Worm (Caenorhabditis elegans) whole organism, L4/young adult: ENCODE results near the gene nspd-7.

Experiments used
- W03F9.2 ChIP-seq: fragments of 150-350 bp; optimal IDR thresholded peaks from 2 replicates; lab custom pipeline; 2014; ENCODE audit warnings: missing biosample characterization, missing genetic modification characterization
- dao-5 ChIP-seq: sonication (generic microtip); optimal IDR thresholded peaks from 2 replicates; lab custom pipeline; 2016; ENCODE audit warnings: missing genotype, missing genetic modification characterization, moderate library complexity, missing compliant biosample characterization
- him-1 ChIP-seq: sonication (generic microtip); optimal IDR thresholded peaks from 2 replicates; lab custom pipeline; 2016; ENCODE audit warnings: missing genotype, missing genetic modification reagents, missing genetic modification characterization, missing compliant biosample characterization

nspd-7 gene

ce11 chrIV:10284194-10284910 lies 15.4 kb upstream of the nspd-7 start, which contains the start of gene rad-51:
Gene rad-51, minus strand, starts transcription at chrIV:10284244.
- TF ChIP-seq dao-5 (tag; lab: Kevin White, UChicago): no peak
- TF ChIP-seq him-1 (tag; lab: Kevin White, UChicago): no peak
- no peak for TF ChIP-seq W03F9.2

DNA sequence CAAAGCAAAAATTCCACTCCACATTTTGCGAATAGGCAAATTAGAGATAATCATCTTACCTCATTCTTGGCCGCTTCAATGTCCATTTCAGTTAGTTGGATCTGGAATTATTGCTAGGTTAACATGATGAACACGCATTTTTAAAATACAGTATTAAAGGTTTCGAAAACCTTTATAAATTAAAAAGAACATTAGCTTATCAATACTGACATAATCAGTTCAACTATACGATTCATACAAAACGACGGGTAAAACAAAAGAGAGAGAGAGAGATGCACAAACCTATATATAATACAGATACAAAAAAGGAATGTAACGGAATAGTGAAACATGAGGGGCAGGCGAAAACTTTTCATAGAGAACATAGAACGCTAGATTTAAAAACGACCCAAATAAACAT lies 12.5 kb upstream of the nspd-7 start, which contains the start of gene thk-1:
TSS of gene thk-1 (minus strand) at position 101 of the 400 bp plus-strand sequence.
- TF ChIP-seq dao-5 (tag; lab: Kevin White, UChicago): no peak

DNA sequence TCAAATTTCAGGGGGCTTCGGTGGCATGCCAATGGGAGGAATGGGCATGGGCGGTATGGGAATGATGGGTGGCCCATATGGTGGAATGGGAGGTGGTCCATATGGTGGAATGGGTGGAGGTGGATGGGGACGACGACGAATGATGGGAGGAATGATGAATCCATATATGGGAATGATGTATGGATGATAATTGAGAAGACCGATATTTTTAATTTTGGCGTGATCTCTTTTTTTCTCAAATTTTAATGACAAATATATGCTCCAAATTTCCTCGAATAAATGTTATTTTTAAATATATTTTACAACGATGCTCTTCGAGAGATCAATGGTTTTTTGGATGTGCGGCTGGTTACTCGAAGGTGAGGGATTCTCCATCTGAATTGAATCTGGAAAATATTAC lies 8.7 kb upstream of the nspd-7 start, which contains the start of gene Y43C5A.4:
TSS of gene Y43C5A.4 (plus strand) at position 301 of the 400 bp plus-strand sequence.
- TF ChIP-seq him-1 (tag; lab: Kevin White, UChicago): no peak
- TF ChIP-seq W03F9.2: no peak
- TF ChIP-seq dao-5 (tag; lab: Kevin White, UChicago): no peak

DNA sequence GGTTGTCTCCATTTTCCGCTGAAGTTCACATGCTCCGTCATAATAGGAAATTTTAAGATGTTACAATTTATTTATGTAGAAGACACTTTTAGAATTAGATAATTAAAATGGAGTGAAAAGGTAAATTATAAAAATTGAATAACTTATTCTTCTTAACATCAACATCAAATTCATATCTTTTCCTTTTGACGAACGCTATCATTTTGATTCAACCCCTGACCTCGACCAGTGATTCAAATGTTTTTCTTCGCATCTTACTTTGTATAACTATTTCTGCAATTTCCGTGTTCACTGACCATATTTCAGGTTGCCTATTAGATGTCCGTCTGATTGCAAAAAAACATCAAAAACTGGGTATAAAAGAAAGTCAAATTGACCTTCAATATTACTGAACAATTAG lies 8.0 kb upstream of the nspd-7 start, which contains the start of gene Y43C5A.7:
TSS of gene Y43C5A.7 (plus strand) at position 301 of the 400 bp plus-strand sequence.
- no peak for TF ChIP-seq him-1 (tag; lab: Kevin White, UChicago)
- TF ChIP-seq dao-5 (tag; lab: Kevin White, UChicago): no peak
- no peak for TF ChIP-seq W03F9.2

ce11 chrIV:10275050-10275449 lies 6.1 kb upstream of the nspd-7 start:
- TF ChIP-seq dao-5 (tag; lab: Kevin White, UChicago) (no peak), W03F9.2 (no peak), him-1 (tag; lab: Kevin White, UChicago) (no peak)

- TF ChIP-seq W03F9.2 (no peak), him-1 (tag; lab: Kevin White, UChicago) (no peak), dao-5 (tag; lab: Kevin White, UChicago) (no peak)
Observed at ce11 chrIV:10273781-10274313, 4.9 kb upstream of the nspd-7 start, which contains the start of gene Y43C5A.3. Gene Y43C5A.3, plus strand, starts transcription at chrIV:10274036.

- no peak for TF ChIP-seq him-1 (tag; lab: Kevin White, UChicago)
- no peak for TF ChIP-seq dao-5 (tag; lab: Kevin White, UChicago)
- no peak for TF ChIP-seq W03F9.2
Observed at ce11 chrIV:10273360-10273759, 4.4 kb upstream of the nspd-7 start.

DNA sequence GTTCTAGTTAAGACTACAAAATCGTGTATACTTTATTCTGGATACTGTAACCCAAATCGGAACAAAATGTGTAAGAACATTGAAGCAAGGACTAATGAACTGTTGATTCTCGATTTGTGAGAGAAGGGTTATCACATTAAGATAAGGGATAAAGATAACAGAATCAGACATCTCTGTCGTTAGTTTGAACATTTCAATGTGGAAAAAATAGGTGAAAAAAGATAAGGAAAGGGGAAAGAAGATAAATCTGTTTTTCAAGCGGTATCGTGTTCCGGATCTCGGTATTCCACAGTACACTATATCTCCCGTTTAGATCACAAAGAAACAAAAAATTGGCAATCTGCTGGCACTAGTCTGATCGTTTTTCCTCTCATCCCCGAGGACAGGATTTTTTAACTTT lies 7.9 kb downstream of the nspd-7 start:
- no peak for TF ChIP-seq him-1 (tag; lab: Kevin White, UChicago)
- no peak for TF ChIP-seq W03F9.2
- no peak for TF ChIP-seq dao-5 (tag; lab: Kevin White, UChicago)

DNA sequence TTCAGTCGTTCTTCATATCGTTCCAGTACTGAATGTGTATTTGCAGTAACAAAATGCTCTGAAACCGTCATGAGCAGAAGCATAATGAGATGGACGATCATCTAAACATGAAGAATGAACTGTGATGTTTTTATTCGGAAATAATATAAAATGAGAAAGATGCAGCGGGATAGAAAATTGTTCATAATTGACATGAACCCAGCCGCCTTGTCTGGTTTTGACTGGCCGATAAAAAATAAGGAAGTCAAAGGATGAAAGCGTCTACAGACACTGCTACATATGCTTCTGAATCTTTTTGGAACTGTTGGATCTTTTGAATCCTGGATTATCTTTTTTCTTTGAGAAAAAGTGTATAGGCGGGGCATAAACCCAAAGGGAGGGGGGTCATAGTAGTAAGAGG lies 9.4 kb downstream of the nspd-7 start, which contains the start of gene F01G10.9:
TSS of gene F01G10.9 (minus strand) at position 101 of the 400 bp plus-strand sequence.
- TF ChIP-seq him-1 (tag; lab: Kevin White, UChicago) (no peak), dao-5 (tag; lab: Kevin White, UChicago) (no peak), W03F9.2 (no peak)

- no peak for TF ChIP-seq dao-5 (tag; lab: Kevin White, UChicago)
- no peak for TF ChIP-seq W03F9.2
- no peak for TF ChIP-seq him-1 (tag; lab: Kevin White, UChicago)
Observed at ce11 chrIV:10252886-10253639, 15.9 kb downstream of the nspd-7 start.

- peak; percentile 83 for TF ChIP-seq him-1 (tag; lab: Kevin White, UChicago)
- TF ChIP-seq dao-5 (tag; lab: Kevin White, UChicago): no peak
- TF ChIP-seq W03F9.2: peak; percentile 69
Observed at ce11 chrIV:10252350-10252792, 16.6 kb downstream of the nspd-7 start.

DNA sequence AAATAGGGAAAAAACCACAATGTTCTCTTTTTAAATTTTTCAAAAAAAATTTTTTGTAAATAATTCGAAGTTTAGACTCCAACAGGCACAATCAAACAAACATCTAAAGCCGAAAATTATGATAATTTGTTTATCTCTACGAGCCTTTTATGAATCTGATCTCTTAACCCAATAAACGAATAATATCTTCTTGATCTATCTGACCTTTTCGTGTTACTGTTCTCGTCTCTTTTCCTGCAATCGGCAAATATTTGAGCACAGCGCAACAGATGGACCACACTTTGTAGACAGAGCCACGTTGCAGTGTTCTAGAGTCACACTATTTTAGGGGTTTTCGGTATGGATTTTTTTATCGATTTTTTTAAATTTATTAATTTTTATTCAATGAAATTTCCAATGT lies 17.2 kb downstream of the nspd-7 start:
- TF ChIP-seq him-1 (tag; lab: Kevin White, UChicago) (no peak), dao-5 (tag; lab: Kevin White, UChicago) (no peak), W03F9.2 (no peak)

DNA sequence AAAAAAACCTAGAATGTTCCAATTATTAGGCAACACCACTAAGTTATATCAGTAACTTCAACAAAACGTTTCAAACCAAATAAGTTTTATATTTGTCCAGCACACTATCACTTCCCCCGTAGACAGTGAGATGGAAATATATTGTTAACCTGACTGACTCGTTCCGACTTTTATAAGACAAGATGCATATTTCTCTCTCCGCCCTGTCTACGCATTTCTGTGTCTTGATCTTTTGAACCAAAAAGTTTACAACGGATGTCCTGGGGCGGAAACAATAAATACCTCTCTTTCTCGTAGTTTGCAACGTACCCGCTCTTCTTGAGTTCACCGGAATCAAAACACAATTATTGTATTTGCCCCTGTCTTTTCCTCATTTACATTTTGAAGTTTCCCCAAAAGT lies 17.7 kb downstream of the nspd-7 start:
- no peak for TF ChIP-seq W03F9.2
- no peak for TF ChIP-seq him-1 (tag; lab: Kevin White, UChicago)
- TF ChIP-seq dao-5 (tag; lab: Kevin White, UChicago): no peak
